Worm (Caenorhabditis elegans): Measurements from ENCODE around the gene ampd-1.

The ampd-1 gene

ce11 chrII:5220648-5221047 is 17.5 kb downstream of the ampd-1 start:
- TF ChIP-seq swsn-7 (tag; optimal IDR thresholded peaks at IDR 0.05) (no peak), lin-35 (GFP tag; optimal IDR thresholded peaks at IDR 0.05) (no peak), C16A3.4 (tag; optimal IDR thresholded peaks at IDR 0.05) (peak; percentile 2), hlh-17 (GFP tag; optimal IDR thresholded peaks at IDR 0.05; ENCODE audit: borderline replicate concordance) (no peak), ces-1 (GFP tag; optimal IDR thresholded peaks at IDR 0.05) (no peak), hlh-4 (tag; optimal IDR thresholded peaks at IDR 0.05) (no peak), unc-130 (tag; optimal IDR thresholded peaks at IDR 0.05) (peak; percentile 16), ets-5 (GFP tag; IDR thresholded peaks at IDR 0.05) (no peak), nhr-71 (tag; optimal IDR thresholded peaks at IDR 0.05) (peak; percentile 36), fkh-4 (tag; optimal IDR thresholded peaks at IDR 0.05; ENCODE audit: borderline replicate concordance) (peak; percentile 73), fkh-8 (tag; optimal IDR thresholded peaks at IDR 0.05) (no peak), nhr-12 (tag; optimal IDR thresholded peaks at IDR 0.05) (no peak), tbx-2 (tag; optimal IDR thresholded peaks at IDR 0.05) (no peak), lsy-2 (tag; optimal IDR thresholded peaks at IDR 0.05) (peak in 1 of 2 experiments; percentile 19), unc-98 (GFP tag; IDR thresholded peaks at IDR 0.05) (no peak), rnt-1 (tag; optimal IDR thresholded peaks at IDR 0.05) (peak; percentile 65), snu-23 (GFP tag; optimal IDR thresholded peaks at IDR 0.05) (peak; percentile 16), C34B4.2 (tag; optimal IDR thresholded peaks at IDR 0.05) (no peak), blmp-1 (tag; optimal IDR thresholded peaks at IDR 0.05) (no peak), lin-15B (tag; optimal IDR thresholded peaks at IDR 0.05) (no peak), unc-86 (tag; optimal IDR thresholded peaks at IDR 0.05) (no peak), mef-2 (tag; optimal IDR thresholded peaks at IDR 0.05) (no peak), ceh-82 (tag; optimal IDR thresholded peaks at IDR 0.05) (no peak), zag-1 (tag; optimal IDR thresholded peaks at IDR 0.05) (no peak), mdl-1 (tag; optimal IDR thresholded peaks at IDR 0.05) (no peak), tlp-1 (tag; optimal IDR thresholded peaks at IDR 0.05) (no peak), aha-1 (tag; optimal IDR thresholded peaks at IDR 0.05) (no peak), elt-3 (tag; optimal IDR thresholded peaks at IDR 0.05) (no peak), ceh-8 (GFP tag; optimal IDR thresholded peaks at IDR 0.05) (no peak), fkh-10 (GFP tag; optimal IDR thresholded peaks at IDR 0.05) (no peak), pag-3 (tag; optimal IDR thresholded peaks at IDR 0.05; ENCODE audit: borderline replicate concordance, insufficient read depth) (no peak), jun-1 (tag; optimal IDR thresholded peaks at IDR 0.05) (no peak), grh-1 (GFP tag; IDR thresholded peaks at IDR 0.05) (no peak), dsc-1 (tag; optimal IDR thresholded peaks at IDR 0.05) (peak; percentile 96), lir-3 (tag; optimal IDR thresholded peaks at IDR 0.05; ENCODE audit: poor library complexity) (no peak)

DNA sequence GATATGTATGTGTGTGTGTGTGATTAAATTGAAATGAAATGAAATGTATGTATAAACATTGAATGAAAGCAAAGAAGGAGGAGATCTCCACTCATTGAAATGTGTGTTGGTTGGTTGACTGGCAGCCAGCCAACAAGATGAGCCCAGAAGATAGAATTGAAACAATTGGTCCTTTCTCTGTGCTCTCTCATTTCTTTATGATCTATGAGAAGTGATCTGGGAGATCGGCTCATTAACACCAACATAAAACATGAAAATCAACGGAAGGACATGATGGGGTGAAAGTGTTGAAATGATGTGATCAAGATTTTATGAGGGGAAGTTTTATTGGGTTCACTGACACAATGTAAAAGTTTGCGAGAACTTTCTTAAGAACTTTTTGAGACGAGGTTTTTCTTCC is 19.7 kb downstream of the ampd-1 start:
- TF ChIP-seq rnt-1 (tag; optimal IDR thresholded peaks at IDR 0.05), result peak; percentile 72
- TF ChIP-seq nhr-71 (tag; optimal IDR thresholded peaks at IDR 0.05), result peak; percentile 41
- no peak for TF ChIP-seq irx-1 (tag; optimal IDR thresholded peaks at IDR 0.05)
- no peak for TF ChIP-seq isw-1 (GFP tag; IDR thresholded peaks at IDR 0.05)
- peak in 1 of 2 experiments; percentile 1 for TF ChIP-seq lsy-2 (tag; optimal IDR thresholded peaks at IDR 0.05)
- TF ChIP-seq lin-14 (GFP tag; optimal IDR thresholded peaks at IDR 0.05), result peak; percentile 5
- peak; percentile 1 for TF ChIP-seq snu-23 (GFP tag; optimal IDR thresholded peaks at IDR 0.05)
- no peak for TF ChIP-seq aly-2 (tag; optimal IDR thresholded peaks at IDR 0.05)
- TF ChIP-seq dsc-1 (tag; optimal IDR thresholded peaks at IDR 0.05), result peak; percentile 32

ce11 chrII:5225284-5225683 is 22.2 kb downstream of the ampd-1 start, which contains the start of gene dsh-1:
dsh-1 (minus strand) TSS chrII:5225384.
- no peak for TF ChIP-seq lin-14 (GFP tag; optimal IDR thresholded peaks at IDR 0.05)
- no peak for TF ChIP-seq pag-3 (tag; optimal IDR thresholded peaks at IDR 0.05; ENCODE audit: borderline replicate concordance, insufficient read depth)
- TF ChIP-seq efl-1 (optimal IDR thresholded peaks at IDR 0.05), result no peak
- no peak for TF ChIP-seq efl-1 (GFP tag; optimal IDR thresholded peaks at IDR 0.05 in 1 of 2)
- TF ChIP-seq nhr-28 (tag; optimal IDR thresholded peaks at IDR 0.05), result no peak
- no peak for TF ChIP-seq ceh-88 (GFP tag; IDR thresholded peaks at IDR 0.05)
- TF ChIP-seq lin-39 (tag; optimal IDR thresholded peaks at IDR 0.05), result no peak
- peak in 1 of 2 experiments; percentile 2 for TF ChIP-seq lin-35 (GFP tag; optimal IDR thresholded peaks at IDR 0.05)
- TF ChIP-seq lin-15B (tag; optimal IDR thresholded peaks at IDR 0.05), result no peak
- no peak for TF ChIP-seq aha-1 (tag; optimal IDR thresholded peaks at IDR 0.05)
- no peak for TF ChIP-seq blmp-1 (tag; optimal IDR thresholded peaks at IDR 0.05)
- no peak for TF ChIP-seq dsc-1 (tag; optimal IDR thresholded peaks at IDR 0.05)
- TF ChIP-seq F16B12.6 (tag; optimal IDR thresholded peaks at IDR 0.05), result peak; percentile 68
- no peak for TF ChIP-seq rnt-1 (tag; optimal IDR thresholded peaks at IDR 0.05)
- no peak for TF ChIP-seq mdl-1 (tag; optimal IDR thresholded peaks at IDR 0.05)
- TF ChIP-seq ceh-8 (GFP tag; optimal IDR thresholded peaks at IDR 0.05), result no peak
- TF ChIP-seq mab-9 (GFP tag; IDR thresholded peaks at IDR 0.05), result no peak
- TF ChIP-seq dpl-1 (GFP tag; optimal IDR thresholded peaks at IDR 0.05), result no peak
- TF ChIP-seq hlh-17 (GFP tag; optimal IDR thresholded peaks at IDR 0.05; ENCODE audit: borderline replicate concordance), result no peak
